Worm (Caenorhabditis elegans) whole organism, young adult: ENCODE data around the gene lys-4.

ENCODE experiments used
- Y79H2A.3 ChIP-seq: fragments of 200-800 bp; sonication (Bioruptor generic); conservative IDR thresholded peaks from 2 replicates; pipeline ENCODE4 v1.3.6; 2022; ENCODE audit warnings: missing genetic modification reagents, missing genetic modification characterization, missing compliant biosample characterization
- ceh-79 ChIP-seq: sonication (generic microtip); optimal IDR thresholded peaks from 2 replicates; lab custom pipeline; 2017; ENCODE audit warnings: mild to moderate bottlenecking, missing genetic modification characterization, missing compliant biosample characterization
- egl-18 ChIP-seq: fragments of 200-800 bp; sonication (Bioruptor generic); IDR thresholded peaks from 2 replicates; pipeline ENCODE4 v1.3.6; 2022; ENCODE audit warnings: missing genetic modification reagents, missing genetic modification characterization, missing compliant biosample characterization
- hlh-12 ChIP-seq: sonication (generic microtip); optimal IDR thresholded peaks from 2 replicates; lab custom pipeline; 2016; ENCODE audit warnings: missing genetic modification characterization, missing compliant biosample characterization
- hsf-1 ChIP-seq: fragments of 200-800 bp; sonication (Bioruptor generic); IDR thresholded peaks from 2 replicates; pipeline ENCODE4 v1.3.6; 2022; ENCODE audit warnings: missing genetic modification reagents, missing genetic modification characterization, missing compliant biosample characterization
- lin-35 ChIP-seq, 3 experiments: fragments of 150-350 bp in 2 of 3; sonication (generic microtip) in 1 of 3; optimal IDR thresholded peaks; 2 replicates each; lab custom pipeline; 2014 to 2018; ENCODE audit warnings: missing biosample characterization in 3 of 3, missing genetic modification characterization in 3 of 3, missing genetic modification reagents in 3 of 3
- sea-2 ChIP-seq: fragments of 200-800 bp; sonication (Bioruptor generic); IDR thresholded peaks from 2 replicates; pipeline ENCODE4 v1.3.6; 2022; ENCODE audit warnings: missing genetic modification characterization, missing compliant biosample characterization
- snpc-1.1 ChIP-seq: sonication (generic microtip); optimal IDR thresholded peaks from 2 replicates; lab custom pipeline; 2017; ENCODE audit warnings: missing genetic modification characterization, mild to moderate bottlenecking, missing compliant biosample characterization, antibody characterized with exemption, moderate library complexity, missing genotype, missing genetic modification reagents; ENCODE audit not compliant: insufficient read depth
- snpc-4 ChIP-seq, 5 experiments: fragments of 150-350 bp in 1 of 5; sonication (generic microtip) in 4 of 5; optimal IDR thresholded peaks; 2 replicates each; lab custom pipeline; 2014 to 2018; ENCODE audit warnings: missing genetic modification characterization in 5 of 5, missing biosample characterization in 3 of 5, antibody characterized with exemption in 2 of 5, mild to moderate bottlenecking in 2 of 5, missing compliant biosample characterization in 2 of 5, missing genotype in 2 of 5, moderate library complexity in 2 of 5, missing genetic modification reagents in 1 of 5

ce11 chrIV:11646908-11647307 is 23.9 kb upstream of the lys-4 start:
- TF ChIP-seq Y79H2A.3 = no peak
- TF ChIP-seq lin-35 (GFP tag; optimal IDR thresholded peaks at IDR 0.05; lab: Kevin White, UChicago) = no peak
- TF ChIP-seq snpc-4 (GFP tag; optimal IDR thresholded peaks at IDR 0.05; lab: Kevin White, UChicago) = no peak
- no peak for TF ChIP-seq snpc-4 (tag; optimal IDR thresholded peaks at IDR 0.05; lab: Kevin White, UChicago)
- no peak for TF ChIP-seq ceh-79 (tag; lab: Kevin White, UChicago)
- no peak for TF ChIP-seq sea-2 (GFP tag; lab: Robert Waterston, UW)
- no peak for TF ChIP-seq snpc-1.1 (tag; lab: Kevin White, UChicago)
- no peak for TF ChIP-seq egl-18
- no peak for TF ChIP-seq hsf-1 (GFP tag; lab: Robert Waterston, UW)
- no peak for TF ChIP-seq hlh-12 (tag; lab: Kevin White, UChicago)
